Worm (Caenorhabditis elegans) whole organism, L4 larva: Measurements from ENCODE around the gene plx-2.

Experiments used
- F26F4.8 ChIP-seq: fragments of 200-800 bp; sonication (Bioruptor generic); conservative IDR thresholded peaks from 2 replicates; pipeline ENCODE4 v1.3.6; 2022; ENCODE audit warnings: missing genetic modification characterization, missing compliant biosample characterization
- F37D6.2 ChIP-seq: sonication (generic microtip); optimal IDR thresholded peaks from 2 replicates; lab custom pipeline; 2016; ENCODE audit warnings: mild to moderate bottlenecking, missing genetic modification characterization, missing compliant biosample characterization
- Y48G9A.11 ChIP-seq: fragments of 200-800 bp; sonication (Bioruptor generic); IDR thresholded peaks from 2 replicates; pipeline ENCODE4 v1.3.6; 2022; ENCODE audit warnings: missing genetic modification reagents, missing genetic modification characterization, missing compliant biosample characterization
- arid-1 ChIP-seq: fragments of 200-800 bp; sonication (Bioruptor generic); conservative IDR thresholded peaks from 2 replicates; pipeline ENCODE4 v1.3.6; 2022; ENCODE audit warnings: missing genetic modification reagents, missing genetic modification characterization, missing compliant biosample characterization
- attf-4 ChIP-seq: sonication (generic microtip); optimal IDR thresholded peaks from 3 replicates; lab custom pipeline; 2017; ENCODE audit warnings: missing biosample characterization, missing genetic modification characterization
- ceh-28 ChIP-seq: fragments of 150-350 bp; optimal IDR thresholded peaks from 2 replicates; lab custom pipeline; 2014; ENCODE audit warnings: missing biosample characterization, missing genetic modification reagents, missing genetic modification characterization
- ceh-32 ChIP-seq: sonication (generic microtip); optimal IDR thresholded peaks from 2 replicates; lab custom pipeline; 2016; ENCODE audit warnings: mild to moderate bottlenecking, missing genetic modification characterization, missing compliant biosample characterization; ENCODE audit not compliant: poor library complexity
- ceh-82 ChIP-seq: sonication (generic microtip); optimal IDR thresholded peaks from 2 replicates; lab custom pipeline; 2017; ENCODE audit warnings: missing biosample characterization, missing genetic modification characterization
- daf-16 ChIP-seq, 3 experiments: sonication (generic microtip); optimal IDR thresholded peaks; 2 replicates each; lab custom pipeline; 2016 to 2017; ENCODE audit warnings: missing genetic modification characterization in 3 of 3, missing genetic modification reagents in 3 of 3, mild to moderate bottlenecking in 2 of 3, missing compliant biosample characterization in 2 of 3, missing biosample characterization in 1 of 3, moderate library complexity in 1 of 3
- daf-19 ChIP-seq: fragments of 200-800 bp; sonication (Bioruptor generic); conservative IDR thresholded peaks from 2 replicates; pipeline ENCODE4 v1.3.6; 2022; ENCODE audit warnings: missing genetic modification characterization, missing compliant biosample characterization
- dmd-6 ChIP-seq: fragments of 200-800 bp; sonication (Bioruptor generic); IDR thresholded peaks from 2 replicates; pipeline ENCODE4 v1.3.6; 2022; ENCODE audit warnings: missing genetic modification reagents, missing genetic modification characterization, missing compliant biosample characterization
- dmd-9 ChIP-seq: fragments of 200-800 bp; sonication (Bioruptor generic); IDR thresholded peaks from 2 replicates; pipeline ENCODE4 v1.3.6; 2022; ENCODE audit warnings: missing genetic modification reagents, missing genetic modification characterization, missing compliant biosample characterization
- dpl-1 ChIP-seq: fragments of 150-350 bp; optimal IDR thresholded peaks from 2 replicates; lab custom pipeline; 2014; ENCODE audit warnings: missing biosample characterization, missing genetic modification reagents, missing genetic modification characterization
- egl-43 ChIP-seq: fragments of 200-800 bp; sonication (Bioruptor generic); IDR thresholded peaks from 2 replicates; pipeline ENCODE4 v1.3.6; 2022; ENCODE audit warnings: missing genetic modification reagents, missing genetic modification characterization, missing compliant biosample characterization
- fkh-10 ChIP-seq: fragments of 150-350 bp; optimal IDR thresholded peaks from 2 replicates; lab custom pipeline; 2014; ENCODE audit warnings: missing biosample characterization, missing genetic modification reagents, missing genetic modification characterization
- fos-1 ChIP-seq: fragments of 150-350 bp; optimal IDR thresholded peaks from 2 replicates; lab custom pipeline; 2014; ENCODE audit warnings: missing biosample characterization, missing genetic modification characterization
- hlh-30 ChIP-seq: sonication (generic microtip); optimal IDR thresholded peaks from 2 replicates; lab custom pipeline; 2017; ENCODE audit warnings: antibody characterized with exemption, mild to moderate bottlenecking, missing genetic modification characterization, missing compliant biosample characterization; ENCODE audit not compliant: insufficient read depth
- hmg-1.1 ChIP-seq: fragments of 200-800 bp; sonication (Bioruptor generic); IDR thresholded peaks from 2 replicates; pipeline ENCODE4 v1.3.6; 2022; ENCODE audit warnings: missing genetic modification reagents, missing genetic modification characterization, missing compliant biosample characterization
- lin-15B ChIP-seq: fragments of 150-350 bp; sonication (generic microtip); optimal IDR thresholded peaks from 3 replicates; lab custom pipeline; 2014; ENCODE audit warnings: missing biosample characterization, missing genetic modification characterization
- lin-29 ChIP-seq: fragments of 200-800 bp; sonication (Bioruptor generic); IDR thresholded peaks from 2 replicates; pipeline ENCODE4 v1.3.6; 2022; ENCODE audit warnings: missing genetic modification reagents, missing genetic modification characterization, missing compliant biosample characterization
- lir-3 ChIP-seq: sonication (generic microtip); optimal IDR thresholded peaks from 2 replicates; lab custom pipeline; 2016; ENCODE audit warnings: mild to moderate bottlenecking, missing genetic modification characterization, missing compliant biosample characterization
- madf-5 ChIP-seq, 2 experiments: fragments of 200-800 bp; sonication (Bioruptor generic); IDR thresholded peaks; 2 replicates each; pipeline ENCODE4 v1.3.6; 2022; ENCODE audit warnings: missing compliant biosample characterization in 2 of 2, missing genetic modification characterization in 2 of 2
- mxl-2 ChIP-seq: fragments of 200-800 bp; sonication (Bioruptor generic); conservative IDR thresholded peaks from 2 replicates; pipeline ENCODE4 v1.3.6; 2022; ENCODE audit warnings: missing genetic modification reagents, missing genetic modification characterization, missing compliant biosample characterization
- nhr-10 ChIP-seq: fragments of 150-350 bp; optimal IDR thresholded peaks from 2 replicates; lab custom pipeline; 2014; ENCODE audit warnings: missing biosample characterization, missing genetic modification characterization
- nhr-11 ChIP-seq: fragments of 150-350 bp; optimal IDR thresholded peaks from 2 replicates; lab custom pipeline; 2014; ENCODE audit warnings: missing biosample characterization, missing genetic modification characterization
- nhr-28 ChIP-seq: fragments of 150-350 bp; optimal IDR thresholded peaks from 2 replicates; lab custom pipeline; 2014; ENCODE audit warnings: missing biosample characterization, missing genetic modification characterization
- nhr-42 ChIP-seq: fragments of 200-800 bp; sonication (Bioruptor generic); IDR thresholded peaks from 2 replicates; pipeline ENCODE4 v1.3.6; 2022; ENCODE audit warnings: missing genetic modification characterization, missing compliant biosample characterization
- nhr-48 ChIP-seq: sonication (generic microtip); optimal IDR thresholded peaks from 2 replicates; lab custom pipeline; 2016; ENCODE audit warnings: mild to moderate bottlenecking, missing genetic modification characterization, missing compliant biosample characterization
- nhr-6 ChIP-seq: fragments of 150-350 bp; optimal IDR thresholded peaks from 2 replicates; lab custom pipeline; 2014; ENCODE audit warnings: missing biosample characterization, missing genetic modification characterization
- pqm-1 ChIP-seq: sonication (generic microtip); optimal IDR thresholded peaks from 2 replicates; lab custom pipeline; 2017; ENCODE audit warnings: missing biosample characterization, missing genetic modification characterization
- rbr-2 ChIP-seq: sonication (generic microtip); optimal IDR thresholded peaks from 2 replicates; lab custom pipeline; 2016; ENCODE audit warnings: missing genotype, missing genetic modification characterization, missing compliant biosample characterization
- set-16 ChIP-seq: fragments of 200-800 bp; sonication (Bioruptor generic); IDR thresholded peaks from 2 replicates; pipeline ENCODE4 v1.3.6; 2022; ENCODE audit warnings: missing genetic modification reagents, missing genetic modification characterization, missing compliant biosample characterization
- spr-3 ChIP-seq: fragments of 200-800 bp; sonication (Bioruptor generic); optimal IDR thresholded peaks from 2 replicates; lab custom pipeline; 2018; ENCODE audit warnings: mild to moderate bottlenecking, missing genetic modification characterization, missing compliant biosample characterization
- vab-7 ChIP-seq: fragments of 200-800 bp; sonication (Bioruptor generic); IDR thresholded peaks from 2 replicates; pipeline ENCODE4 v1.3.6; 2022; ENCODE audit warnings: missing genetic modification reagents, missing genetic modification characterization, missing compliant biosample characterization
- zip-11 ChIP-seq: fragments of 200-800 bp; sonication (Bioruptor generic); IDR thresholded peaks from 2 replicates; pipeline ENCODE4 v1.3.6; 2022; ENCODE audit warnings: missing genetic modification characterization, missing compliant biosample characterization
- zip-2 ChIP-seq: fragments of 150-350 bp; optimal IDR thresholded peaks from 2 replicates; lab custom pipeline; 2014; ENCODE audit warnings: missing biosample characterization, missing genetic modification characterization
- ztf-7 ChIP-seq: fragments of 150-350 bp; optimal IDR thresholded peaks from 2 replicates; lab custom pipeline; 2014; ENCODE audit warnings: missing biosample characterization, missing genetic modification characterization

The plx-2 gene

DNA sequence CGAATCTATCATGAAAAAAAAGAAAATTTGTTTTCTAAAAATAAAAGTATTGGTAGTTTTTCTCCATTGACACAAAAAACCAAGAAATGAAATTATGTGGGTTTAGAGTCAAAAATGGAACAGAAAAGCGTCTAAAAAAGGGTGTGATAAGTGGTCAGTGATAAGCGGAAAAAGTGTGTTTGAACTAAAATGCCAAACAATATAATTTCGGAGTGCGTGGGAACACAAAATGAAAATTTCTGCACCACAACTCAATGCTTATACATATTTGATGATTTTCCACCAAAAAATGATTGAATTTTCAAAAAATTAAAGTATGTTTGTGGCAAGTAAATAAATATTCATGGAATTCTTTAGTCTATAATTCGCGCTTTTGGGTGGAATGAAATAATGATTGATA lies 9.3 kb downstream of the plx-2 start:
- TF ChIP-seq zip-11 (GFP tag; lab: Robert Waterston, UW) (no peak), nhr-42 (no peak), F26F4.8 (GFP tag; lab: Robert Waterston, UW) (no peak), nhr-11 (tag; lab: Kevin White, UChicago) (no peak), dmd-9 (GFP tag; lab: Robert Waterston, UW) (no peak), ceh-32 (no peak), fkh-10 (GFP tag; lab: Kevin White, UChicago) (no peak), dmd-6 (GFP tag; lab: Robert Waterston, UW) (peak; percentile 58; the same call in 1 of the 2 replicates), mxl-2 (GFP tag; lab: Robert Waterston, UW) (no peak), daf-16 (GFP tag; optimal IDR thresholded peaks at IDR 0.05; lab: Kevin White, UChicago) (no peak), daf-16 (tag; optimal IDR thresholded peaks at IDR 0.05; lab: Kevin White, UChicago) (no peak), zip-2 (tag; lab: Kevin White, UChicago) (no peak), lin-15B (tag; lab: Kevin White, UChicago) (no peak), F37D6.2 (tag; lab: Kevin White, UChicago) (no peak), set-16 (no peak), madf-5 (GFP tag; IDR thresholded peaks at IDR 0.05; lab: Robert Waterston, UW) (no peak), hlh-30 (tag; lab: Kevin White, UChicago) (no peak), pqm-1 (peak; percentile 6), spr-3 (GFP tag; lab: Kevin White, UChicago) (no peak), nhr-28 (peak; percentile 63), vab-7 (no peak), ztf-7 (tag; lab: Kevin White, UChicago) (no peak), ceh-28 (tag; lab: Kevin White, UChicago) (no peak), ceh-82 (tag; lab: Kevin White, UChicago) (no peak)

ce11 chrII:14413709-14414108 lies 11.0 kb downstream of the plx-2 start:
- TF ChIP-seq ztf-7 (tag; lab: Kevin White, UChicago) (no peak), egl-43 (GFP tag; lab: Robert Waterston, UW) (no peak), nhr-48 (tag; lab: Kevin White, UChicago) (no peak), nhr-11 (tag; lab: Kevin White, UChicago) (no peak), fos-1 (tag; lab: Kevin White, UChicago) (no peak), attf-4 (tag; lab: Kevin White, UChicago) (no peak), lir-3 (tag; lab: Kevin White, UChicago) (no peak), rbr-2 (no peak), nhr-10 (tag; lab: Kevin White, UChicago) (no peak), fkh-10 (GFP tag; lab: Kevin White, UChicago) (no peak), set-16 (no peak), lin-29 (GFP tag; lab: Robert Waterston, UW) (no peak)

- no peak for TF ChIP-seq ceh-32
- 0 out of 2 replicates have a peak, but pooled peaks have one; percentile 40 for TF ChIP-seq daf-19
- TF ChIP-seq Y48G9A.11 (GFP tag; lab: Robert Waterston, UW): no peak
- TF ChIP-seq arid-1 (GFP tag; lab: Robert Waterston, UW): no peak
- no peak for TF ChIP-seq zip-2 (tag; lab: Kevin White, UChicago)
- peak; percentile 1 for TF ChIP-seq dpl-1 (GFP tag; lab: Kevin White, UChicago)
- no peak for TF ChIP-seq nhr-6 (tag; lab: Kevin White, UChicago)
- TF ChIP-seq daf-16 (GFP tag; optimal IDR thresholded peaks at IDR 0.05; lab: Kevin White, UChicago): no peak
- TF ChIP-seq daf-16 (tag; optimal IDR thresholded peaks at IDR 0.05; lab: Kevin White, UChicago): no peak
- no peak for TF ChIP-seq hmg-1.1
- TF ChIP-seq, all 104 proteins: peak for 2
Observed at ce11 chrII:14413035-14413525, 11.6 kb downstream of the plx-2 start, which contains the start of gene exl-1. Gene exl-1 (minus strand): TSS chrII:14413475.
